Fruit fly (Drosophila melanogaster) whole organism, embryonic: ENCODE measurements around the gene CG10063.
A peak's percentile ranks its signal among the peaks of the same experiment; 100 is the strongest.

Experiments used
- Bdp1 ChIP-seq: fragments of 200-800 bp; sonication (Bioruptor generic); optimal IDR thresholded peaks from 3 replicates; lab custom pipeline; 2016; ENCODE audit warnings: missing biosample characterization, missing genetic modification characterization
- CG1024 ChIP-seq: fragments of 200-800 bp; sonication (Bioruptor generic); IDR thresholded peaks from 2 replicates; pipeline ENCODE4 v1.3.6; 2022; ENCODE audit warnings: missing biosample characterization, missing genetic modification characterization
- CG11093 ChIP-seq: fragments of 200-800 bp; sonication (Bioruptor generic); IDR thresholded peaks from 3 replicates; pipeline ENCODE4 v1.3.6; 2022; ENCODE audit warnings: missing biosample characterization, missing genetic modification characterization
- CG11504 ChIP-seq: fragments of 200-800 bp; sonication (Bioruptor generic); optimal IDR thresholded peaks from 3 replicates; lab custom pipeline; 2019; ENCODE audit warnings: missing biosample characterization, mild to moderate bottlenecking, missing genetic modification characterization, moderate library complexity
- CG11723 ChIP-seq: fragments of 200-800 bp; sonication (Bioruptor generic); optimal IDR thresholded peaks from 2 replicates; lab custom pipeline; 2017; ENCODE audit warnings: missing biosample characterization, mild to moderate bottlenecking, missing genetic modification characterization
- CG14050 ChIP-seq: fragments of 200-800 bp; sonication (Bioruptor generic); IDR thresholded peaks from 3 replicates; pipeline ENCODE4 v1.3.6; 2022; ENCODE audit warnings: missing biosample characterization, missing genetic modification characterization
- CG14965 ChIP-seq: fragments of 200-800 bp; sonication (Bioruptor generic); optimal IDR thresholded peaks from 2 replicates; lab custom pipeline; 2016; ENCODE audit warnings: missing biosample characterization, missing genetic modification characterization, borderline replicate concordance
- CG17612 ChIP-seq: fragments of 200-800 bp; sonication (Bioruptor generic); IDR thresholded peaks from 2 replicates; pipeline ENCODE4 v1.3.6; 2022; ENCODE audit warnings: missing biosample characterization, missing genetic modification characterization
- CG2116 ChIP-seq: fragments of 200-800 bp; sonication (Bioruptor generic); optimal IDR thresholded peaks from 3 replicates; lab custom pipeline; 2018; ENCODE audit warnings: missing biosample characterization, mild to moderate bottlenecking, missing genetic modification characterization
- CG2129 ChIP-seq: fragments of 200-800 bp; sonication (Bioruptor generic); IDR thresholded peaks from 2 replicates; pipeline ENCODE4 v1.3.6; 2022; ENCODE audit warnings: missing biosample characterization, missing genetic modification characterization; ENCODE audit not compliant: partially characterized antibody
- CG31441 ChIP-seq: fragments of 200-800 bp; sonication (Bioruptor generic); IDR thresholded peaks from 2 replicates; pipeline ENCODE4 v1.3.6; 2022; ENCODE audit warnings: missing biosample characterization, missing genetic modification characterization
- CG4424 ChIP-seq: fragments of 200-800 bp; sonication (Bioruptor generic); optimal IDR thresholded peaks from 3 replicates; lab custom pipeline; 2016; ENCODE audit warnings: missing biosample characterization, missing genetic modification characterization
- CG6683 ChIP-seq: fragments of 200-800 bp; sonication (Bioruptor generic); optimal IDR thresholded peaks from 2 replicates; lab custom pipeline; 2017; ENCODE audit warnings: missing biosample characterization, mild to moderate bottlenecking, missing genetic modification characterization, missing genetic modification reagents
- CG7928 ChIP-seq: fragments of 200-800 bp; sonication (Bioruptor generic); optimal IDR thresholded peaks from 2 replicates; lab custom pipeline; 2017; ENCODE audit warnings: missing biosample characterization, mild to moderate bottlenecking, missing genetic modification characterization
- CG8478 ChIP-seq: fragments of >200 bp; optimal IDR thresholded peaks from 2 replicates; lab custom pipeline; 2018
- CG9797 ChIP-seq: fragments of 200-800 bp; sonication (Bioruptor generic); optimal IDR thresholded peaks from 3 replicates; lab custom pipeline; 2018; ENCODE audit warnings: missing biosample characterization, mild to moderate bottlenecking, missing genetic modification characterization
- D ChIP-seq, 2 experiments: fragments of 200-800 bp in 1 of 2; fragments of >200 bp in 1 of 2; sonication (Bioruptor generic) in 1 of 2; optimal IDR thresholded peaks; 2 replicates in 1 of 2; 3 replicates in 1 of 2; lab custom pipeline; 2017; ENCODE audit warnings: mild to moderate bottlenecking in 1 of 2, missing biosample characterization in 1 of 2, missing genetic modification characterization in 1 of 2, missing genetic modification reagents in 1 of 2
- Deaf1 ChIP-seq: fragments of 200-800 bp; optimal IDR thresholded peaks from 3 replicates; lab custom pipeline; 2019; ENCODE audit warnings: missing biosample characterization, mild to moderate bottlenecking, missing genetic modification characterization, moderate library complexity
- Dfd ChIP-seq, 2 experiments: fragments of >200 bp; optimal IDR thresholded peaks; 2 replicates each; lab custom pipeline; 2017; ENCODE audit warnings: missing biosample characterization in 2 of 2, missing genetic modification characterization in 2 of 2
- Dll ChIP-seq: fragments of 200-800 bp; sonication (Bioruptor generic); IDR thresholded peaks from 4 replicates; pipeline ENCODE4 v1.3.6; 2022; ENCODE audit warnings: missing biosample characterization, missing genetic modification characterization; ENCODE audit not compliant: partially characterized antibody
- Hand ChIP-seq: fragments of 200-800 bp; sonication (Bioruptor generic); optimal IDR thresholded peaks from 2 replicates; lab custom pipeline; 2017; ENCODE audit warnings: mild to moderate bottlenecking, missing biosample characterization, missing genetic modification reagents, missing genetic modification characterization
- Nf-YB ChIP-seq: fragments of 200-800 bp; sonication (Bioruptor generic); optimal IDR thresholded peaks from 3 replicates; lab custom pipeline; 2019; ENCODE audit warnings: missing biosample characterization, mild to moderate bottlenecking, missing genetic modification characterization, moderate library complexity
- Nf-YC ChIP-seq: fragments of 200-800 bp; optimal IDR thresholded peaks from 3 replicates; lab custom pipeline; 2019; ENCODE audit warnings: missing biosample characterization, mild to moderate bottlenecking, missing genetic modification characterization, moderate library complexity
- Ravus ChIP-seq: fragments of 200-800 bp; sonication (Bioruptor generic); IDR thresholded peaks from 2 replicates; pipeline ENCODE4 v1.3.6; 2022; ENCODE audit warnings: missing biosample characterization, missing genetic modification characterization
- Sox100B ChIP-seq: fragments of 200-800 bp; sonication (Bioruptor generic); optimal IDR thresholded peaks from 3 replicates; lab custom pipeline; 2018; ENCODE audit warnings: missing biosample characterization, mild to moderate bottlenecking, missing genetic modification characterization
- Trl ChIP-seq, 3 experiments: fragments of >200 bp in 2 of 3; fragments of 200-800 bp in 1 of 3; sonication (Bioruptor generic) in 1 of 3; optimal IDR thresholded peaks; 2 replicates in 1 of 3; 3 replicates in 2 of 3; lab custom pipeline; 2016 to 2017; ENCODE audit warnings: missing biosample characterization in 1 of 3, missing genetic modification characterization in 1 of 3
- Xrp1 ChIP-seq: fragments of 200-800 bp; sonication (Bioruptor generic); IDR thresholded peaks from 2 replicates; pipeline ENCODE4 v1.3.6; 2022; ENCODE audit warnings: missing biosample characterization, missing genetic modification characterization
- ap ChIP-seq: fragments of 200-800 bp; sonication (Bioruptor generic); IDR thresholded peaks from 2 replicates; pipeline ENCODE4 v1.3.6; 2022; ENCODE audit warnings: missing biosample characterization, missing genetic modification characterization
- crc ChIP-seq: fragments of 200-800 bp; sonication (Bioruptor generic); optimal IDR thresholded peaks from 2 replicates; lab custom pipeline; 2016; ENCODE audit warnings: missing biosample characterization, missing genetic modification characterization
- croc ChIP-seq: fragments of 200-800 bp; sonication (Bioruptor generic); conservative IDR thresholded peaks from 3 replicates; pipeline ENCODE4 v1.3.6; 2022; ENCODE audit warnings: missing biosample characterization, missing genetic modification characterization
- dmrt11E ChIP-seq: fragments of 200-800 bp; sonication (Bioruptor generic); optimal IDR thresholded peaks from 3 replicates; lab custom pipeline; 2018; ENCODE audit warnings: missing biosample characterization, mild to moderate bottlenecking, missing genetic modification characterization, moderate library complexity
- dmrt99B ChIP-seq: fragments of 200-800 bp; sonication (Bioruptor generic); optimal IDR thresholded peaks from 2 replicates; lab custom pipeline; 2018; ENCODE audit warnings: missing biosample characterization, mild to moderate bottlenecking, missing genetic modification characterization, moderate library complexity
- dpn ChIP-seq, 2 experiments: fragments of 200-800 bp; sonication (Bioruptor generic); optimal IDR thresholded peaks; 3 replicates each; lab custom pipeline; 2016; ENCODE audit warnings: missing biosample characterization in 2 of 2, missing genetic modification characterization in 2 of 2
- gce ChIP-seq: fragments of 200-800 bp; sonication (Bioruptor generic); IDR thresholded peaks from 3 replicates; pipeline ENCODE4 v1.3.6; 2022; ENCODE audit warnings: missing biosample characterization, missing genetic modification characterization
- gcm ChIP-seq: fragments of 200-800 bp; sonication (Bioruptor generic); optimal IDR thresholded peaks from 2 replicates; lab custom pipeline; 2019; ENCODE audit warnings: missing biosample characterization, mild to moderate bottlenecking, missing genetic modification characterization, moderate library complexity
- gem ChIP-seq: fragments of 200-800 bp; sonication (Bioruptor generic); optimal IDR thresholded peaks from 2 replicates; lab custom pipeline; 2019; ENCODE audit warnings: missing biosample characterization, mild to moderate bottlenecking, missing genetic modification characterization, moderate library complexity
- hbn ChIP-seq: fragments of 200-800 bp; sonication (Bioruptor generic); IDR thresholded peaks from 2 replicates; pipeline ENCODE4 v1.3.6; 2022; ENCODE audit warnings: missing biosample characterization, missing genetic modification characterization; ENCODE audit not compliant: partially characterized antibody
- insv ChIP-seq, 2 experiments: fragments of 200-800 bp; sonication (Bioruptor generic); optimal IDR thresholded peaks; 3 replicates each; lab custom pipeline; 2016 to 2018; ENCODE audit warnings: missing biosample characterization in 2 of 2, missing genetic modification characterization in 2 of 2
- maf-S ChIP-seq: fragments of 200-800 bp; sonication (Bioruptor generic); optimal IDR thresholded peaks from 2 replicates; lab custom pipeline; 2016; ENCODE audit warnings: missing biosample characterization, missing genetic modification characterization
- nau ChIP-seq: fragments of 200-800 bp; sonication (Bioruptor generic); optimal IDR thresholded peaks from 3 replicates; lab custom pipeline; 2017; ENCODE audit warnings: missing biosample characterization, mild to moderate bottlenecking, missing genetic modification characterization, missing genetic modification reagents
- p53 ChIP-seq: fragments of 200-800 bp; sonication (Bioruptor generic); optimal IDR thresholded peaks from 2 replicates; lab custom pipeline; 2016; ENCODE audit warnings: missing biosample characterization, missing genetic modification characterization
- sd ChIP-seq: fragments of 200-800 bp; sonication (Bioruptor generic); optimal IDR thresholded peaks from 3 replicates; lab custom pipeline; 2018; ENCODE audit warnings: missing biosample characterization, mild to moderate bottlenecking, missing genetic modification characterization, moderate library complexity
- slou ChIP-seq: fragments of 200-800 bp; sonication (Bioruptor generic); optimal IDR thresholded peaks from 3 replicates; lab custom pipeline; 2016; ENCODE audit warnings: missing biosample characterization, missing genetic modification characterization
- sna ChIP-seq: fragments of 200-800 bp; sonication (Bioruptor generic); IDR thresholded peaks from 2 replicates; pipeline ENCODE4 v1.3.6; 2022; ENCODE audit warnings: missing biosample characterization, missing genetic modification characterization; ENCODE audit not compliant: partially characterized antibody
- sr ChIP-seq: fragments of 200-800 bp; sonication (Bioruptor generic); IDR thresholded peaks from 3 replicates; pipeline ENCODE4 v1.3.6; 2022; ENCODE audit warnings: missing biosample characterization, missing genetic modification characterization
- sug ChIP-seq: fragments of 200-800 bp; optimal IDR thresholded peaks from 2 replicates; lab custom pipeline; 2019; ENCODE audit warnings: missing biosample characterization, mild to moderate bottlenecking, missing genetic modification characterization, moderate library complexity
- tio ChIP-seq: fragments of 200-800 bp; sonication (Bioruptor generic); optimal IDR thresholded peaks from 2 replicates; lab custom pipeline; 2017; ENCODE audit warnings: missing biosample characterization, missing genetic modification characterization, inconsistent platforms
- z ChIP-seq: fragments of 200-800 bp; sonication (Bioruptor generic); IDR thresholded peaks from 3 replicates; pipeline ENCODE4 v1.3.6; 2022; ENCODE audit warnings: missing biosample characterization, missing genetic modification characterization
- zfh2 ChIP-seq: fragments of 200-800 bp; sonication (Bioruptor generic); optimal IDR thresholded peaks from 2 replicates; lab custom pipeline; 2016; ENCODE audit warnings: missing biosample characterization, missing genetic modification characterization

The CG10063 gene

DNA sequence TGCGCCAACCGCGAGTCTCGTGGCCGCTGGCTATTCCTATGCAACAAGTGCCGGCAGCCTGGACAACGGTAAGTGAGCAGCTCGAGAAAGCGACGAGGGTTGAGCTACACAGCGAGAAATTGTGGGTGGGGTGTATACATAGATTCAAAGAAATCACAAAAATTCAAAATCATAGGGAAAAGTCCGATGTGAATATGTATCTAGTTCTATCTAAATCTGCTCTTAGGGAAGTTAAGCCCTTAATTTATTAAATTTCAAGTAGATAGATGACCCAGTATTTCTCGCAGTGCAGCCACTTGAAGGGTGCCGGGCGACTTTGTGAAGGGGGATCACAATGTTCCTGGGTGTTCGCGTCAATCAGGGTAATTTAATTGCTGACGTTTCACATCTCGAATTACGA lies 21.1 kb upstream of the CG10063 start (continued):
- TF ChIP-seq hbn (GFP tag; lab: Robert Waterston, UW) (no peak), CG6683 (GFP tag; lab: Kevin White, UChicago) (no peak), dmrt99B (tag; lab: Kevin White, UChicago) (no peak), croc (GFP tag; lab: Robert Waterston, UW) (0 out of 3 replicates have a peak, but pooled peaks have one; percentile 19), CG17612 (no peak), Bdp1 (GFP tag; lab: Kevin White, UChicago) (no peak), insv (GFP tag; optimal IDR thresholded peaks at IDR 0.05; lab: Kevin White, UChicago) (no peak), ap (no peak), CG11504 (tag; lab: Kevin White, UChicago) (no peak), gem (tag; lab: Kevin White, UChicago) (peak; percentile 16), Ravus (no peak), CG14050 (GFP tag; lab: Robert Waterston, UW) (no peak), dmrt11E (tag; lab: Kevin White, UChicago) (peak; percentile 28), sug (tag; lab: Kevin White, UChicago) (no peak), gce (GFP tag; lab: Robert Waterston, UW) (no peak), dpn (GFP tag; optimal IDR thresholded peaks at IDR 0.05; lab: Kevin White, UChicago) (no peak), nau (GFP tag; lab: Kevin White, UChicago) (no peak), crc (no peak), CG2116 (GFP tag; lab: Kevin White, UChicago) (no peak), CG14965 (no peak), tio (GFP tag; lab: Kevin White, UChicago) (no peak), CG11723 (GFP tag; lab: Kevin White, UChicago) (no peak), slou (GFP tag; lab: Kevin White, UChicago) (no peak), Xrp1 (GFP tag; lab: Robert Waterston, UW) (peak; percentile 33; the same call in 1 of the 2 replicates), Hand (no peak)

DNA sequence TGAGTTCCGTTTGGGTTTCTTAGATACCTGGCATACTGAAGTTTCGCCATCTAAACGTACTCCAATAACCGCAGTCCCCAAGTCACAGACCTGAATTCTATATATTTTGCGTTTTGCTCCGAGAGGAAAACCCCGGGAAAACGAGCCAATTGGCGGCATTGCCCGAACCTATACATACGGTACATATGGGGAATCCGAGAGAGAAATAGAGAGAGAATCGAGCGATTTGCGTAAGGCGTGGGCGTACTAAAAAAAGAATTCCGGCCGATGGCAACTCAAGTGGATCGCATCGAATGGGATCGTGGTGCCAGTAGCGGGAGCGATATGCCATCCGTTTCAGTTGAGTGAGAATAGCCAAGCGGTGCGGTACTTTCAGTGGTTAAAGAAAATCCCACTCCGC lies 18.0 kb upstream of the CG10063 start, which contains the start of gene bin:
Gene bin (plus strand): TSS at position 335 of the 400 bp plus-strand sequence.
- peak; percentile 83 for TF ChIP-seq z
- peak; percentile 95 for TF ChIP-seq sr (GFP tag; lab: Robert Waterston, UW)
- peak; percentile 53 for TF ChIP-seq Deaf1
- TF ChIP-seq Dfd (GFP tag; optimal IDR thresholded peaks at IDR 0.05; lab: Kevin White, UChicago) = no peak
- TF ChIP-seq sd = peak; percentile 6
- TF ChIP-seq sna = no peak
- peak; percentile 77 for TF ChIP-seq Nf-YC
- peak; percentile 1 to 26 for TF ChIP-seq Trl (optimal IDR thresholded peaks at IDR 0.05; lab: Kevin White, UChicago)
- TF ChIP-seq Trl (GFP tag; optimal IDR thresholded peaks at IDR 0.05; lab: Kevin White, UChicago) = no peak
- TF ChIP-seq Nf-YB = peak; percentile 85
- TF ChIP-seq, all 482 proteins: peak for 7

DNA sequence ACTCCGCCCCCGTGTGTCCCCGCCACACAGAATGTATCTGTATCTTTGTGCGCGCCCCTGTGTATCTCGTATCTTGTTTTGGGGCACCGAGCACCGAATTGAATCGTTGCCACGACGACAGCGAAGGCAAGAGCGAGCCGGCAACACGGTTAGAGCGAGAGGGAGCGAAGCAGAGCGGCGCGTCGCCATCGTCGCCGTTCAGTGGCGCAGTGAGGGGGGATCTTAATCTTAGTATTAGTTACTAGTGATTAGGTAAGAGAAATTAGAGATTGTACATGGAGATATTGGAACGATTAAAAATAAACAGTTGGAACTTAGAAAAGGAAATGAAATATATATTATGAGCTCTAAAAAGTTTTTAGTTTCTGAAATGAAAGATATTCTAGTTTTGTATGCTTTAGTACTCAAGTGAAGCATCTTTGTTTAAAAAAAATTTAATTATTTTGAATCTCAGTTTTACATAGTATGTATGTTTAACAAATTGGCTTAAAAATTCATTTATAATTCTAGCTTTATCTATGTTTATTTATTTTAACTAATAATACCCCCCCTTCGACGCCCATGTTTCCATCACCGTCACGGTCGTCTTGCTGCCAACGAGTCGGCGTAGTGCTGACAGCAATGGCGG lies 16.8 kb upstream of the CG10063 start:
- TF ChIP-seq Dll (GFP tag; lab: Robert Waterston, UW) (no peak), CG2129 (GFP tag; lab: Robert Waterston, UW) (no peak), CG7928 (GFP tag; lab: Kevin White, UChicago) (peak; percentile 61), zfh2 (GFP tag; lab: Kevin White, UChicago) (peak; percentile 64), CG11093 (peak; percentile 81), CG1024 (GFP tag; lab: Robert Waterston, UW) (peak; percentile 37), gcm (GFP tag; lab: Kevin White, UChicago) (peak; percentile 82), Sox100B (GFP tag; lab: Kevin White, UChicago) (peak; percentile 99), CG31441 (peak; percentile 98), maf-S (GFP tag; lab: Kevin White, UChicago) (peak; percentile 43), D (optimal IDR thresholded peaks at IDR 0.05; lab: Kevin White, UChicago) (no peak), D (GFP tag; optimal IDR thresholded peaks at IDR 0.05; lab: Kevin White, UChicago) (peak; percentile 96), p53 (GFP tag; lab: Kevin White, UChicago) (peak; percentile 36), CG8478 (lab: Kevin White, UChicago) (no peak), CG9797 (GFP tag; lab: Kevin White, UChicago) (peak; percentile 25), CG4424 (peak; percentile 97)
